Worm (Caenorhabditis elegans): Measurements from ENCODE around the gene twk-17.

- no peak for TF ChIP-seq nhr-102 (tag; optimal IDR thresholded peaks at IDR 0.05)
- TF ChIP-seq egl-27 (tag; optimal IDR thresholded peaks at IDR 0.05), result no peak
- TF ChIP-seq nhr-237 (tag; optimal IDR thresholded peaks at IDR 0.05), result no peak
- no peak for TF ChIP-seq nhr-11 (tag; optimal IDR thresholded peaks at IDR 0.05)
- TF ChIP-seq unc-62 (GFP tag; optimal IDR thresholded peaks at IDR 0.05 in 1 of 2), result no peak
- no peak for TF ChIP-seq unc-62 (tag; optimal IDR thresholded peaks at IDR 0.05)
- no peak for TF ChIP-seq unc-130 (GFP tag; optimal IDR thresholded peaks at IDR 0.05)
- no peak for TF ChIP-seq attf-4 (tag; optimal IDR thresholded peaks at IDR 0.05)
Observed at ce11 chrX:7656875-7657274, 49.0 kb upstream of the twk-17 start, which contains the start of gene F27D9.12.

Measured in whole organism, L4 larva.